Worm (Caenorhabditis elegans) whole organism, L2 larva: ENCODE results near the gene calf-1.
A peak's percentile ranks its signal among the peaks of the same experiment; 100 is the strongest.

Source experiments
- C34F6.9 ChIP-seq: fragments of 150-350 bp; optimal IDR thresholded peaks from 2 replicates; lab custom pipeline; 2014; ENCODE audit warnings: missing biosample characterization, missing genetic modification characterization
- F13H6.1 ChIP-seq: sonication (generic microtip); optimal IDR thresholded peaks from 2 replicates; lab custom pipeline; 2016; ENCODE audit warnings: missing genetic modification characterization, missing compliant biosample characterization
- R02D3.7 ChIP-seq: fragments of 150-350 bp; optimal IDR thresholded peaks from 2 replicates; lab custom pipeline; 2014; ENCODE audit warnings: missing biosample characterization, missing genetic modification characterization
- ZK546.5 ChIP-seq: sonication (generic microtip); optimal IDR thresholded peaks from 2 replicates; lab custom pipeline; 2017; ENCODE audit warnings: missing biosample characterization, missing genetic modification characterization
- alr-1 ChIP-seq: fragments of 150-350 bp; optimal IDR thresholded peaks from 2 replicates; lab custom pipeline; 2014; ENCODE audit warnings: missing biosample characterization, missing genetic modification characterization
- aly-2 ChIP-seq: fragments of 150-350 bp; optimal IDR thresholded peaks from 2 replicates; lab custom pipeline; 2014; ENCODE audit warnings: missing biosample characterization, missing genetic modification characterization
- ceh-16 ChIP-seq: fragments of 150-350 bp; optimal IDR thresholded peaks from 2 replicates; lab custom pipeline; 2014; ENCODE audit warnings: missing biosample characterization, missing genetic modification characterization
- crh-2 ChIP-seq: sonication (generic microtip); optimal IDR thresholded peaks from 2 replicates; lab custom pipeline; 2017; ENCODE audit warnings: missing biosample characterization, missing genetic modification characterization
- dmd-4 ChIP-seq: sonication (generic microtip); optimal IDR thresholded peaks from 2 replicates; lab custom pipeline; 2017; ENCODE audit warnings: missing biosample characterization, missing genetic modification characterization
- egl-27 ChIP-seq: sonication (generic microtip); optimal IDR thresholded peaks from 3 replicates; lab custom pipeline; 2017; ENCODE audit warnings: missing biosample characterization, missing genetic modification reagents, missing genetic modification characterization
- elt-1 ChIP-seq: fragments of 150-350 bp; optimal IDR thresholded peaks from 2 replicates; lab custom pipeline; 2014; ENCODE audit warnings: missing biosample characterization, missing genetic modification characterization
- fos-1 ChIP-seq: fragments of 150-350 bp; optimal IDR thresholded peaks from 2 replicates; lab custom pipeline; 2014; ENCODE audit warnings: missing biosample characterization, missing genetic modification characterization
- gmeb-1 ChIP-seq: fragments of 150-350 bp; optimal IDR thresholded peaks from 2 replicates; lab custom pipeline; 2014; ENCODE audit warnings: missing biosample characterization, missing genetic modification characterization
- lin-11 ChIP-seq: fragments of 150-350 bp; sonication (generic microtip); optimal IDR thresholded peaks from 2 replicates; lab custom pipeline; 2014; ENCODE audit warnings: missing biosample characterization, missing genetic modification characterization, inconsistent platforms, mixed read lengths
- lin-13 ChIP-seq: fragments of 150-350 bp; optimal IDR thresholded peaks from 2 replicates; lab custom pipeline; 2014; ENCODE audit warnings: missing biosample characterization, missing genetic modification reagents, missing genetic modification characterization
- lin-39 ChIP-seq: fragments of 150-350 bp; optimal IDR thresholded peaks from 2 replicates; lab custom pipeline; 2014; ENCODE audit warnings: missing biosample characterization, missing genetic modification reagents, missing genetic modification characterization
- lsy-2 ChIP-seq, 2 experiments: fragments of 150-350 bp in 1 of 2; sonication (generic microtip) in 1 of 2; optimal IDR thresholded peaks; 2 replicates each; lab custom pipeline; 2014 to 2017; ENCODE audit warnings: missing biosample characterization in 2 of 2, missing genetic modification characterization in 2 of 2
- mab-5 ChIP-seq: fragments of 150-350 bp; optimal IDR thresholded peaks from 2 replicates; lab custom pipeline; 2014; ENCODE audit warnings: missing biosample characterization, missing genetic modification characterization
- mbf-1 ChIP-seq: sonication (generic microtip); optimal IDR thresholded peaks from 2 replicates; lab custom pipeline; 2017; ENCODE audit warnings: missing biosample characterization, missing genetic modification characterization
- mdl-1 ChIP-seq, 2 experiments: fragments of 150-350 bp in 1 of 2; sonication (generic microtip) in 1 of 2; optimal IDR thresholded peaks; 2 replicates each; lab custom pipeline; 2017; ENCODE audit warnings: missing biosample characterization in 2 of 2, missing genetic modification characterization in 2 of 2
- nhr-10 ChIP-seq: sonication (generic microtip); optimal IDR thresholded peaks from 2 replicates; lab custom pipeline; 2017; ENCODE audit warnings: missing biosample characterization, missing genetic modification characterization
- nhr-11 ChIP-seq: fragments of 150-350 bp; optimal IDR thresholded peaks from 2 replicates; lab custom pipeline; 2014; ENCODE audit warnings: missing biosample characterization, missing genetic modification characterization
- nhr-12 ChIP-seq: fragments of 150-350 bp; optimal IDR thresholded peaks from 2 replicates; lab custom pipeline; 2014; ENCODE audit warnings: missing biosample characterization, missing genetic modification characterization
- nhr-23 ChIP-seq: fragments of 150-350 bp; optimal IDR thresholded peaks from 2 replicates; lab custom pipeline; 2014; ENCODE audit warnings: missing biosample characterization, missing genetic modification reagents, missing genetic modification characterization
- nhr-237 ChIP-seq: fragments of 150-350 bp; optimal IDR thresholded peaks from 2 replicates; lab custom pipeline; 2014; ENCODE audit warnings: missing biosample characterization, missing genetic modification characterization
- nhr-25 ChIP-seq: fragments of 150-350 bp; sonication (generic microtip); optimal IDR thresholded peaks from 3 replicates; lab custom pipeline; 2014; ENCODE audit warnings: missing biosample characterization, missing genetic modification characterization
- nhr-6 ChIP-seq: fragments of 150-350 bp; optimal IDR thresholded peaks from 2 replicates; lab custom pipeline; 2014; ENCODE audit warnings: missing biosample characterization, missing genetic modification characterization
- nhr-77 ChIP-seq: fragments of 150-350 bp; optimal IDR thresholded peaks from 2 replicates; lab custom pipeline; 2014; ENCODE audit warnings: missing biosample characterization, missing genetic modification characterization
- peb-1 ChIP-seq: fragments of 150-350 bp; optimal IDR thresholded peaks from 2 replicates; lab custom pipeline; 2014; ENCODE audit warnings: missing biosample characterization, missing genetic modification characterization
- sem-4 ChIP-seq: fragments of 150-350 bp; optimal IDR thresholded peaks from 2 replicates; lab custom pipeline; 2014; ENCODE audit warnings: missing biosample characterization, missing genetic modification reagents, missing genetic modification characterization
- sma-3 ChIP-seq: sonication (generic microtip); optimal IDR thresholded peaks from 2 replicates; lab custom pipeline; 2016; ENCODE audit warnings: missing genetic modification reagents, missing genetic modification characterization, missing compliant biosample characterization
- sma-9 ChIP-seq, 2 experiments: fragments of 150-350 bp in 1 of 2; sonication (generic microtip) in 1 of 2; optimal IDR thresholded peaks; 2 replicates each; lab custom pipeline; 2014 to 2016; ENCODE audit warnings: missing genetic modification characterization in 2 of 2, mild to moderate bottlenecking in 1 of 2, missing biosample characterization in 1 of 2, missing compliant biosample characterization in 1 of 2, missing genetic modification reagents in 1 of 2, moderate library complexity in 1 of 2
- snpc-4 ChIP-seq: fragments of 150-350 bp; optimal IDR thresholded peaks from 2 replicates; lab custom pipeline; 2014; ENCODE audit warnings: missing biosample characterization, missing genetic modification characterization
- unc-39 ChIP-seq: fragments of 150-350 bp; optimal IDR thresholded peaks from 2 replicates; lab custom pipeline; 2014; ENCODE audit warnings: missing biosample characterization, missing genetic modification characterization
- unc-55 ChIP-seq: fragments of 150-350 bp; sonication (generic microtip); optimal IDR thresholded peaks from 3 replicates; lab custom pipeline; 2014; ENCODE audit warnings: missing biosample characterization, missing genetic modification reagents, missing genetic modification characterization
- unc-62 ChIP-seq: fragments of 150-350 bp; optimal IDR thresholded peaks from 2 replicates; lab custom pipeline; 2014; ENCODE audit warnings: missing biosample characterization, missing genetic modification reagents, missing genetic modification characterization
- ztf-1 ChIP-seq: fragments of 200-800 bp; sonication (Bioruptor generic); conservative IDR thresholded peaks from 2 replicates; pipeline ENCODE4 v1.3.6; 2022; ENCODE audit warnings: missing genetic modification characterization, missing compliant biosample characterization
- ztf-11 ChIP-seq: sonication (generic microtip); optimal IDR thresholded peaks from 2 replicates; lab custom pipeline; 2017; ENCODE audit warnings: missing biosample characterization, missing genetic modification characterization
- ztf-4 ChIP-seq: fragments of 150-350 bp; optimal IDR thresholded peaks from 2 replicates; lab custom pipeline; 2014; ENCODE audit warnings: missing biosample characterization, missing genetic modification characterization

calf-1 gene

DNA sequence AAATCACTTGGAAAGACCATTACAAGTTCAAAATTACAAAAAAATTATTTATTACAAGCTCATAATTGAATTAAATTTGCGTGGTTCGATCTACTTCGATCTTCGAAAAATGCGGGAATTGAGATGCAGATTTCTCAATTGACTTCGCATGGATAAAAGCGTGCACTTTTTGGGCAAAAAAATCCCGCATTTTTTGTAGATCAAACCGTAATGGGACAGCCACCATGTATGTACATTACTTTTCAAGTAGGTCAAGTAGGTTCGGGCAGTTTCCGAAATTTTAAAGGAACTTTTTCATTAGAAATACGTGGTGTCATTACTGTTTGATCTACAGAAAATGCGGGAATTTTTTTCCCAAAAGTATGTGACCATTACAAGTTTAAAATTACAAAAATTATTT, 18.6 kb upstream of the calf-1 start:
- TF ChIP-seq fos-1 (tag; lab: Kevin White, UChicago) (peak; percentile 31), crh-2 (tag; lab: Kevin White, UChicago) (peak; percentile 26), sma-9 (GFP tag; optimal IDR thresholded peaks at IDR 0.05; lab: Kevin White, UChicago) (no peak), sma-9 (tag; optimal IDR thresholded peaks at IDR 0.05; lab: Kevin White, UChicago) (no peak)

DNA sequence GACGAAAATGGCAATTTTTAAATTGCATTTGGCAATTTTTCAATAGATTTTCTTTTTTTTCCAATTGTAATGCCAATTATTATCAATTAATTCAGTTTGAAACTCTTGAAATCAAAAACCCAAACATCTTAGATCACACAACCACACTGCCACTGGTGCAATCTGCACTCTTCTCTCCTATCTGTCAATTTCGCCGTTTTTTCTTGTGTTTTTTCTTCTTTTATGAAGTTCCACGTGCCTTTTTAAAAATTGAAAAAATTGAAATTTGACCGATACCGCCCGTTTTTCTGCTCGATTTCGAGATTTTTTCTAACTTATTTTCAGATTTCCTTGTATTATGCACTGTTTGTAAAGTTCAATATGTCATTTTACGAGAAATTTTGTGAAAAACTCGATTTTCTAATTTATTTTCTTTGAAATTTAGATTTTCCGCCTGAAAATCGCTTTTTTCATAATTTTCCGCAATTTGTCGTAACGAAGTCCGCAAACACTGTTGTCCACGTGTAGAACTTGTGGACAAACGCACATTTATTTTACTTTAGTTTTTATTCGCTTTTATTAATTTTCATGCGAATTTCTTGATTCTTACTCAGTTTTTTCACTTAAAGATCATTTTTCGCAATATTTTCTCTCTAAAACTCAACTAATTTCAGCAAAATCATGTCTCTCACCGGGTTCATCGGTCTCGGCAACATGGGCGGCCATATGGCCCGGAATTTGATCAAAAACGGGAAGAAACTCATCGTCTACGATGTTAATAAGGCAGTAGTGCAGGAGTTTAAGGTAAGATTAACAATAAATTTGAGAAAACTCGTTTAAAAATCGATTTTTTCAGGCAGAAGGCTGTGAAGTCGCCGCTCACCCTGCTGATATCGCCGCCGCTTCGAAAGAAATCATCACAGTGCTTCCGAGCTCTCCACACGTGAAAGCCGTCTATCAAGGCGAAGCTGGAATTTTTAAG, 14.7 kb upstream of the calf-1 start, which contains the start of gene B0250.5:
B0250.5 (plus strand) TSS at position 654 of the 961 bp plus-strand sequence.
- TF ChIP-seq unc-62 (GFP tag; lab: Kevin White, UChicago) (no peak), ztf-11 (tag; lab: Kevin White, UChicago) (no peak), nhr-10 (tag; lab: Kevin White, UChicago) (no peak), C34F6.9 (tag; lab: Kevin White, UChicago) (peak; percentile 65), alr-1 (tag; lab: Kevin White, UChicago) (no peak), lin-39 (tag; lab: Kevin White, UChicago) (no peak), nhr-237 (no peak), nhr-77 (tag; lab: Kevin White, UChicago) (no peak), F13H6.1 (tag; lab: Kevin White, UChicago) (peak; percentile 10), sma-3 (GFP tag; lab: Kevin White, UChicago) (peak; percentile 37), sem-4 (no peak), nhr-11 (tag; lab: Kevin White, UChicago) (no peak), dmd-4 (tag; lab: Kevin White, UChicago) (no peak), snpc-4 (tag; lab: Kevin White, UChicago) (no peak), nhr-23 (no peak), egl-27 (no peak), lsy-2 (tag; optimal IDR thresholded peaks at IDR 0.05; lab: Kevin White, UChicago) (peak; percentile 56 to 66), lin-11 (tag; lab: Kevin White, UChicago) (no peak), aly-2 (tag; lab: Kevin White, UChicago) (no peak), mab-5 (tag; lab: Kevin White, UChicago) (no peak), crh-2 (tag; lab: Kevin White, UChicago) (peak; percentile 69), ztf-4 (tag; lab: Kevin White, UChicago) (no peak), unc-39 (tag; lab: Kevin White, UChicago) (no peak), mdl-1 (tag; optimal IDR thresholded peaks at IDR 0.05; lab: Kevin White, UChicago) (no peak), gmeb-1 (tag; lab: Kevin White, UChicago) (peak; percentile 20), ceh-16 (no peak), lin-13 (GFP tag; lab: Kevin White, UChicago) (peak; percentile 13), unc-55 (GFP tag; lab: Kevin White, UChicago) (peak; percentile 70), nhr-6 (tag; lab: Kevin White, UChicago) (no peak), nhr-12 (tag; lab: Kevin White, UChicago) (no peak), R02D3.7 (no peak), ztf-1 (no peak), mbf-1 (tag; lab: Kevin White, UChicago) (no peak), ZK546.5 (tag; lab: Kevin White, UChicago) (no peak), sma-9 (GFP tag; optimal IDR thresholded peaks at IDR 0.05; lab: Kevin White, UChicago) (no peak), sma-9 (tag; optimal IDR thresholded peaks at IDR 0.05; lab: Kevin White, UChicago) (no peak), peb-1 (tag; lab: Kevin White, UChicago) (no peak), nhr-25 (tag; lab: Kevin White, UChicago) (peak; percentile 21), elt-1 (tag; lab: Kevin White, UChicago) (no peak)
- TF ChIP-seq, all 48 proteins: peak for 9

DNA sequence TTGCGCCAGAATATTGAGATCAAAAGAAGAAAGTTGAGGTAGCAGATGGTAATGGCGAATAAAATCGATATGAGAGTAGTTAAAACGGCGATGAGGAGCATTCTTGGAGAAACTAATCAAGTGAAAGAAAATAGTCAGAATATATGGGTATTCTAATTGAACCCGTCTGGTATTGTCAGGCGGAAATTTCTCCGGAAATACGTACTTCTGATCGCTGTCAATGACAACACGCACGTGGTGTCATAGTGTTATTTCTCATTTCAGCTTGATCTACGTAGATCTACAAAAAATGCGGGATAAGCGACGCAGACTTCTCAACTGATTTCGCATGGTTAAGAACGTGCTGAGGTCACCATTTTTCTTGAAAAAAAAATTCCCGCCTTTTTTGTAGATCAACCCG, 13.5 kb upstream of the calf-1 start, which contains the start of gene srbc-79:
srbc-79 (minus strand) TSS at position 101 of the 400 bp plus-strand sequence.
- TF ChIP-seq R02D3.7 (no peak), snpc-4 (tag; lab: Kevin White, UChicago) (no peak), lin-39 (tag; lab: Kevin White, UChicago) (no peak), sem-4 (no peak), nhr-237 (no peak), sma-9 (GFP tag; optimal IDR thresholded peaks at IDR 0.05; lab: Kevin White, UChicago) (no peak), sma-9 (tag; optimal IDR thresholded peaks at IDR 0.05; lab: Kevin White, UChicago) (no peak), crh-2 (tag; lab: Kevin White, UChicago) (no peak), mab-5 (tag; lab: Kevin White, UChicago) (no peak)
